Worm (Caenorhabditis elegans) whole organism, late embryonic: ENCODE results near the gene R11D1.3.

Source experiments
- F13H6.1 ChIP-seq: sonication (generic microtip); optimal IDR thresholded peaks from 2 replicates; lab custom pipeline; 2016; ENCODE audit warnings: missing genetic modification characterization, missing compliant biosample characterization
- T23F11.4 ChIP-seq: fragments of 200-800 bp; sonication (Bioruptor generic); optimal IDR thresholded peaks from 2 replicates; lab custom pipeline; 2018; ENCODE audit warnings: mild to moderate bottlenecking, missing genetic modification characterization, missing compliant biosample characterization
- ama-1 ChIP-seq: fragments of 150-350 bp; optimal IDR thresholded peaks from 2 replicates; lab custom pipeline; 2014
- dve-1 ChIP-seq: sonication (generic microtip); optimal IDR thresholded peaks from 2 replicates; lab custom pipeline; 2017; ENCODE audit warnings: antibody characterized with exemption, mild to moderate bottlenecking, missing genetic modification characterization, missing compliant biosample characterization
- madf-2 ChIP-seq: sonication (generic microtip); optimal IDR thresholded peaks from 2 replicates; lab custom pipeline; 2017; ENCODE audit warnings: missing genetic modification characterization, missing compliant biosample characterization
- pag-3 ChIP-seq: sonication (generic microtip); optimal IDR thresholded peaks from 2 replicates; lab custom pipeline; 2016; ENCODE audit warnings: missing compliant biosample characterization, missing genetic modification characterization, borderline replicate concordance
- sox-4 ChIP-seq: sonication (generic microtip); optimal IDR thresholded peaks from 2 replicates; lab custom pipeline; 2017; ENCODE audit warnings: mild to moderate bottlenecking, missing genetic modification characterization, inconsistent platforms, missing compliant biosample characterization
- zip-5 ChIP-seq: sonication (generic microtip); optimal IDR thresholded peaks from 2 replicates; lab custom pipeline; 2016; ENCODE audit warnings: missing genetic modification characterization, missing compliant biosample characterization

- TF ChIP-seq madf-2 (tag; lab: Kevin White, UChicago) (no peak), sox-4 (no peak), T23F11.4 (no peak), dve-1 (tag; lab: Kevin White, UChicago) (no peak), zip-5 (tag; lab: Kevin White, UChicago) (no peak), ama-1 (lab: Kevin White, UChicago) (no peak), pag-3 (tag; lab: Kevin White, UChicago) (no peak), F13H6.1 (no peak)
These were observed 33.1 kb upstream of the R11D1.3 start, which contains the start of gene C15C8.7 for ce11 chrV:12744979-12745378.
